Fruit fly (Drosophila melanogaster) whole organism: ENCODE data around the gene CG31075.

Experiments
- Dll ChIP-seq: fragments of >200 bp; optimal IDR thresholded peaks from 2 replicates; lab custom pipeline; 2017
- pan ChIP-seq: fragments of >200 bp; optimal IDR thresholded peaks from 2 replicates; lab custom pipeline; 2017
- psq ChIP-seq: fragments of >200 bp; optimal IDR thresholded peaks from 2 replicates; lab custom pipeline; 2017
- usp ChIP-seq: fragments of >200 bp; optimal IDR thresholded peaks from 2 replicates; lab custom pipeline; 2017; ENCODE audit warnings: missing biosample characterization, missing genetic modification characterization, mixed read lengths

DNA sequence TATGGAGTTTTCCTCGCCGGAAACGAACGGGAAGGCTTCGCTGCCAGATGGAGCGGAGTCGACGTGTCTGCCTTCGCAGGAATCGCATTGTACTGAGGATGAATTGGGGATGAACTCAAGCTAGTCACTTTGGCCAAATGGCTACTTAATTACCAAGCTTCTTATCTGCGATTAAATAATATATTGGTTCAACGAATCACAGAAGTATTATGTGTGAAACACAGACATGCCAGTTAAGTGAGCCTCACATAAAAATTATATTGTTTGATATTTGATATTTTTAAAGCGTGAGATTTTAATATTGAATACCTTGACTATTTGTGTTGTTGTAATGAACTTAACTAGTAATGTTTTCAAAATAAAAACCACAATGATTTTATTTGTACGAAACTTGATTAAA is 21.9 kb downstream of the CG31075 start, which contains the start of gene Gr97a:
- no peak for TF ChIP-seq pan (lab: Kevin White, UChicago)
- no peak for TF ChIP-seq usp (GFP tag; lab: Kevin White, UChicago)
- TF ChIP-seq psq (lab: Kevin White, UChicago) = no peak
- no peak for TF ChIP-seq Dll (lab: Kevin White, UChicago)
